Worm (Caenorhabditis elegans) whole organism, midembryonic: ENCODE measurements around the gene smrd-1.

Experiments
- T22C8.4 ChIP-seq: fragments of 200-800 bp; sonication (Bioruptor generic); IDR thresholded peaks from 2 replicates; pipeline ENCODE4 v1.3.6; 2022; ENCODE audit warnings: missing genetic modification characterization, missing compliant biosample characterization
- cog-1 ChIP-seq: sonication (generic microtip); optimal IDR thresholded peaks from 2 replicates; lab custom pipeline; 2016; ENCODE audit warnings: missing genetic modification characterization, missing compliant biosample characterization
- flt-1 ChIP-seq: fragments of 200-800 bp; sonication (Bioruptor generic); IDR thresholded peaks from 2 replicates; pipeline ENCODE4 v1.3.6; 2022; ENCODE audit warnings: missing genetic modification characterization, missing compliant biosample characterization
- klf-2 ChIP-seq: fragments of 200-800 bp; sonication (Bioruptor generic); conservative IDR thresholded peaks from 2 replicates; pipeline ENCODE4 v1.3.6; 2022; ENCODE audit warnings: missing genetic modification reagents, missing genetic modification characterization, missing compliant biosample characterization
- med-1 ChIP-seq: sonication (generic microtip); optimal IDR thresholded peaks from 2 replicates; lab custom pipeline; 2017; ENCODE audit warnings: missing genetic modification characterization, mild to moderate bottlenecking, missing compliant biosample characterization, antibody characterized with exemption, missing genetic modification reagents; ENCODE audit not compliant: insufficient read depth
- ref-1 ChIP-seq: fragments of 200-800 bp; sonication (Bioruptor generic); conservative IDR thresholded peaks from 2 replicates; pipeline ENCODE4 v1.3.6; 2022; ENCODE audit warnings: missing genetic modification reagents, missing genetic modification characterization, missing compliant biosample characterization
- tab-1 ChIP-seq: fragments of 200-800 bp; sonication (Bioruptor generic); IDR thresholded peaks from 2 replicates; pipeline ENCODE4 v1.3.6; 2022; ENCODE audit warnings: missing genetic modification characterization, missing compliant biosample characterization
- ztf-23 ChIP-seq: fragments of 200-800 bp; sonication (Bioruptor generic); IDR thresholded peaks from 2 replicates; pipeline ENCODE4 v1.3.6; 2022; ENCODE audit warnings: missing genetic modification reagents, missing genetic modification characterization, missing compliant biosample characterization
- ztf-29 ChIP-seq: fragments of 200-800 bp; sonication (Bioruptor generic); IDR thresholded peaks from 2 replicates; pipeline ENCODE4 v1.3.6; 2022; ENCODE audit warnings: missing genetic modification reagents, missing genetic modification characterization, missing compliant biosample characterization

- TF ChIP-seq flt-1 (GFP tag; lab: Robert Waterston, UW) = no peak
- TF ChIP-seq ref-1 (GFP tag; lab: Robert Waterston, UW) = no peak
- no peak for TF ChIP-seq tab-1 (GFP tag; lab: Robert Waterston, UW)
- no peak for TF ChIP-seq cog-1
- TF ChIP-seq klf-2 (GFP tag; lab: Robert Waterston, UW) = no peak
- no peak for TF ChIP-seq med-1 (GFP tag; lab: Kevin White, UChicago)
- no peak for TF ChIP-seq T22C8.4 (GFP tag; lab: Robert Waterston, UW)
- TF ChIP-seq ztf-29 (GFP tag; lab: Robert Waterston, UW) = no peak
- no peak for TF ChIP-seq ztf-23 (GFP tag; lab: Robert Waterston, UW)
These were observed 49.3 kb downstream of the smrd-1 start, which contains the start of gene C38H2.3 for ce11 chrIII:10386476-10386875.
